Worm (Caenorhabditis elegans): ENCODE measurements around the gene F40F4.7.

The F40F4.7 gene

ce11 chrX:3280130-3280529 lies 34.4 kb upstream of the F40F4.7 start, which contains the start of gene K09C4.10:
TSS of gene K09C4.10 (minus strand) at chrX:3280230.
- TF ChIP-seq ets-7 (tag; optimal IDR thresholded peaks at IDR 0.05) (no peak), hnd-1 (tag; optimal IDR thresholded peaks at IDR 0.05) (no peak), tbx-37 (GFP tag; conservative IDR thresholded peaks at IDR 0.05) (no peak), pes-1 (GFP tag; IDR thresholded peaks at IDR 0.05) (no peak), ceh-13 (GFP tag; optimal IDR thresholded peaks at IDR 0.05) (no peak), scrt-1 (GFP tag; IDR thresholded peaks at IDR 0.05) (no peak), flt-1 (GFP tag; IDR thresholded peaks at IDR 0.05) (no peak), F13C5.2 (tag; optimal IDR thresholded peaks at IDR 0.05) (no peak), B0310.2 (tag; optimal IDR thresholded peaks at IDR 0.05) (no peak), hmg-4 (GFP tag; optimal IDR thresholded peaks at IDR 0.05) (no peak), sea-1 (GFP tag; conservative IDR thresholded peaks at IDR 0.05) (no peak), tra-4 (tag; optimal IDR thresholded peaks at IDR 0.05) (no peak), aly-1 (tag; optimal IDR thresholded peaks at IDR 0.05) (no peak), tbx-11 (GFP tag; IDR thresholded peaks at IDR 0.05) (no peak), hmbx-1 (tag; optimal IDR thresholded peaks at IDR 0.05) (no peak), ceh-36 (tag; optimal IDR thresholded peaks at IDR 0.05) (no peak), ama-1 (optimal IDR thresholded peaks at IDR 0.05) (no peak)

DNA sequence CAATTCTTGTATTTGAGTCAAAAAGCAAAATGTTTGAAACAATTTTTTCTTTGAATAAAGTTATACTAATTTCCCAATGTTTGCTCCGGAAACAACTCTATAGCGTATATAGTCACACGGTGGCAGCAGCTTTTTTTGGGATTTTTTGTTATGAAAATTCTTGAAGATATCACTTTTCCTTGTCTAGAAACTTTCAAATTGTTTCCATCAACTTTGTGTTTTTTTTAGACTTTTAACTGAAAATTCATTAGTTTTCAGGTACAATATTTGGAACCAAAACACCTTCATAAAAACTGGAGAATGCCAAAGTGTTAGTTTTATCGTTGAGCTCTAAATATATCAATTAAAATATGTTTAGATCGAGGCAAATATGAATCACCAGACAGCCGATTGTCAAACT lies 26.8 kb upstream of the F40F4.7 start, which contains the start of gene K09C4.7:
K09C4.7 (plus strand) TSS at position 301 of the 400 bp plus-strand sequence.
- TF ChIP-seq tbx-11 (GFP tag; IDR thresholded peaks at IDR 0.05): no peak
- no peak for TF ChIP-seq ceh-13 (GFP tag; optimal IDR thresholded peaks at IDR 0.05)
- no peak for TF ChIP-seq ama-1 (optimal IDR thresholded peaks at IDR 0.05)
- TF ChIP-seq hmbx-1 (tag; optimal IDR thresholded peaks at IDR 0.05): no peak
- TF ChIP-seq tra-4 (tag; optimal IDR thresholded peaks at IDR 0.05): no peak
- TF ChIP-seq hnd-1 (tag; optimal IDR thresholded peaks at IDR 0.05): no peak
- TF ChIP-seq F13C5.2 (tag; optimal IDR thresholded peaks at IDR 0.05): no peak
- TF ChIP-seq tbx-37 (GFP tag; conservative IDR thresholded peaks at IDR 0.05): no peak
- TF ChIP-seq scrt-1 (GFP tag; IDR thresholded peaks at IDR 0.05): no peak
- TF ChIP-seq pes-1 (GFP tag; IDR thresholded peaks at IDR 0.05): no peak
- no peak for TF ChIP-seq ets-7 (tag; optimal IDR thresholded peaks at IDR 0.05)
- no peak for TF ChIP-seq aly-1 (tag; optimal IDR thresholded peaks at IDR 0.05)
- no peak for TF ChIP-seq sea-1 (GFP tag; conservative IDR thresholded peaks at IDR 0.05)
- no peak for TF ChIP-seq hmg-4 (GFP tag; optimal IDR thresholded peaks at IDR 0.05)
- TF ChIP-seq flt-1 (GFP tag; IDR thresholded peaks at IDR 0.05): no peak
- no peak for TF ChIP-seq B0310.2 (tag; optimal IDR thresholded peaks at IDR 0.05)
- no peak for TF ChIP-seq ceh-36 (tag; optimal IDR thresholded peaks at IDR 0.05)

ce11 chrX:3271673-3272072 lies 25.9 kb upstream of the F40F4.7 start, which contains the start of gene K09C4.9:
TSS of gene K09C4.9 (minus strand) at chrX:3271773.
- TF ChIP-seq pes-1 (GFP tag; IDR thresholded peaks at IDR 0.05) (no peak), tbx-11 (GFP tag; IDR thresholded peaks at IDR 0.05) (no peak), tra-4 (tag; optimal IDR thresholded peaks at IDR 0.05) (no peak), tbx-37 (GFP tag; conservative IDR thresholded peaks at IDR 0.05) (no peak), ama-1 (optimal IDR thresholded peaks at IDR 0.05) (no peak), hmbx-1 (tag; optimal IDR thresholded peaks at IDR 0.05) (no peak), sea-1 (GFP tag; conservative IDR thresholded peaks at IDR 0.05) (no peak), F13C5.2 (tag; optimal IDR thresholded peaks at IDR 0.05) (no peak)

- TF ChIP-seq tbx-37 (GFP tag; conservative IDR thresholded peaks at IDR 0.05): no peak
- no peak for TF ChIP-seq B0310.2 (tag; optimal IDR thresholded peaks at IDR 0.05)
- TF ChIP-seq sea-1 (GFP tag; conservative IDR thresholded peaks at IDR 0.05): no peak
- TF ChIP-seq F13C5.2 (tag; optimal IDR thresholded peaks at IDR 0.05): no peak
- no peak for TF ChIP-seq ceh-36 (tag; optimal IDR thresholded peaks at IDR 0.05)
- TF ChIP-seq hnd-1 (tag; optimal IDR thresholded peaks at IDR 0.05): no peak
- no peak for TF ChIP-seq hmg-4 (GFP tag; optimal IDR thresholded peaks at IDR 0.05)
- TF ChIP-seq scrt-1 (GFP tag; IDR thresholded peaks at IDR 0.05): no peak
- no peak for TF ChIP-seq ceh-13 (GFP tag; optimal IDR thresholded peaks at IDR 0.05)
- no peak for TF ChIP-seq ama-1 (optimal IDR thresholded peaks at IDR 0.05)
- TF ChIP-seq pes-1 (GFP tag; IDR thresholded peaks at IDR 0.05): no peak
- TF ChIP-seq tbx-11 (GFP tag; IDR thresholded peaks at IDR 0.05): no peak
- no peak for TF ChIP-seq aly-1 (tag; optimal IDR thresholded peaks at IDR 0.05)
- no peak for TF ChIP-seq flt-1 (GFP tag; IDR thresholded peaks at IDR 0.05)
- no peak for TF ChIP-seq tra-4 (tag; optimal IDR thresholded peaks at IDR 0.05)
- TF ChIP-seq hmbx-1 (tag; optimal IDR thresholded peaks at IDR 0.05): no peak
- no peak for TF ChIP-seq ets-7 (tag; optimal IDR thresholded peaks at IDR 0.05)
Observed at ce11 chrX:3270806-3271205, 25.1 kb upstream of the F40F4.7 start, which contains the start of gene sul-1. TSS of gene sul-1 (minus strand) at chrX:3270906.

ce11 chrX:3262600-3262999 lies 16.9 kb upstream of the F40F4.7 start, which contains the start of gene fbxb-71:
TSS of gene fbxb-71 (plus strand) at chrX:3262900.
- TF ChIP-seq ama-1 (optimal IDR thresholded peaks at IDR 0.05): no peak
- TF ChIP-seq ets-7 (tag; optimal IDR thresholded peaks at IDR 0.05): no peak
- TF ChIP-seq tbx-37 (GFP tag; conservative IDR thresholded peaks at IDR 0.05): no peak
- TF ChIP-seq scrt-1 (GFP tag; IDR thresholded peaks at IDR 0.05): no peak
- no peak for TF ChIP-seq F13C5.2 (tag; optimal IDR thresholded peaks at IDR 0.05)
- no peak for TF ChIP-seq sea-1 (GFP tag; conservative IDR thresholded peaks at IDR 0.05)
- no peak for TF ChIP-seq tbx-11 (GFP tag; IDR thresholded peaks at IDR 0.05)
- no peak for TF ChIP-seq hmg-4 (GFP tag; optimal IDR thresholded peaks at IDR 0.05)

DNA sequence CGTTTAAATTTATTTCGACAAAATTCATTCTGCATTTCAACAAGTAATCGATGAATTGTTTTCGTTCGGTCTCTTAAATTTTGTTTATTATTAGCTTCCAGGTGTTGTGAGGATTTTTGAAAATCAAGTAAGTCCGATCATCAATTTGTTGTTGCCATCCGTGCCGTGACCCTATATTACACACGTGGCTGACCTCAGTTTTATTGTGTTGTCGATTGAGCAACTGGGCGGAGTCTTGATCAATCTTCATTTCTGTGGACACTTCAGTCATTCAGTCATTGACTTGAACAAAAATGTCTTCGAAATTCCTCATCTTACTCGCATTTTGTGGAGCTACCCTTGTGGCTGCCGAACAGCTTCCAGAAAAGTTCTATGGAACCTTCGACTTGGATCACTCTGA lies 14.8 kb upstream of the F40F4.7 start, which contains the start of gene lbp-2:
lbp-2 (plus strand) TSS at position 102 of the 400 bp plus-strand sequence.
- TF ChIP-seq tra-4 (tag; optimal IDR thresholded peaks at IDR 0.05) (no peak), scrt-1 (GFP tag; IDR thresholded peaks at IDR 0.05) (no peak), flt-1 (GFP tag; IDR thresholded peaks at IDR 0.05) (no peak), ceh-36 (tag; optimal IDR thresholded peaks at IDR 0.05) (no peak), aly-1 (tag; optimal IDR thresholded peaks at IDR 0.05) (no peak), tbx-11 (GFP tag; IDR thresholded peaks at IDR 0.05) (no peak), ets-7 (tag; optimal IDR thresholded peaks at IDR 0.05) (no peak), pes-1 (GFP tag; IDR thresholded peaks at IDR 0.05) (no peak), ama-1 (optimal IDR thresholded peaks at IDR 0.05) (no peak), F13C5.2 (tag; optimal IDR thresholded peaks at IDR 0.05) (no peak), tbx-37 (GFP tag; conservative IDR thresholded peaks at IDR 0.05) (no peak), hmg-4 (GFP tag; optimal IDR thresholded peaks at IDR 0.05) (no peak), ceh-13 (GFP tag; optimal IDR thresholded peaks at IDR 0.05) (no peak), sea-1 (GFP tag; conservative IDR thresholded peaks at IDR 0.05) (no peak), hmbx-1 (tag; optimal IDR thresholded peaks at IDR 0.05) (no peak), B0310.2 (tag; optimal IDR thresholded peaks at IDR 0.05) (no peak), hnd-1 (tag; optimal IDR thresholded peaks at IDR 0.05) (no peak)

DNA sequence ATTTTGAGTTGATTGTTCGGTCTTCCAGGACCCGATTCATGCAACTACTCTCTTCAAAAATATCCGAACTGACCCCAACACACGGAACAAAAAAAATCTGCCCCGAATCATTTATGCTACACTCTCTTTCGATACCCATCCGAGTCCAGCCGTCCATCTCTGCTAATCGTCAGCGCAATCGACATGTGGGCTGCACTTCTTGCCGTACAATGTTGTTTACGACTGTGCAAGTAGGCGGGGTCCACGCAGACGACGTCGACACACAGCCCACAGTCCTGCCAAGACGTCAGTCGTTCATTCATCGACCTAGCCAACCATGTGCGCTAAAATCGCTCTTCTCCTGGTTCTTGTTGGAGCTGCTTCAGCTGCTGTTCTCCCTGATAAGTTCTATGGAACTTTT lies 13.1 kb upstream of the F40F4.7 start, which contains the start of gene lbp-1:
lbp-1 (plus strand) TSS at position 301 of the 400 bp plus-strand sequence.
- TF ChIP-seq tra-4 (tag; optimal IDR thresholded peaks at IDR 0.05) (no peak), aly-1 (tag; optimal IDR thresholded peaks at IDR 0.05) (peak; percentile 32), hmg-4 (GFP tag; optimal IDR thresholded peaks at IDR 0.05) (peak; percentile 25)

All from whole organism, early embryonic.